Worm (Caenorhabditis elegans): ENCODE measurements around the gene lron-4.
A peak's percentile ranks its signal among the peaks of the same experiment; 100 is the strongest.

lron-4 gene

DNA sequence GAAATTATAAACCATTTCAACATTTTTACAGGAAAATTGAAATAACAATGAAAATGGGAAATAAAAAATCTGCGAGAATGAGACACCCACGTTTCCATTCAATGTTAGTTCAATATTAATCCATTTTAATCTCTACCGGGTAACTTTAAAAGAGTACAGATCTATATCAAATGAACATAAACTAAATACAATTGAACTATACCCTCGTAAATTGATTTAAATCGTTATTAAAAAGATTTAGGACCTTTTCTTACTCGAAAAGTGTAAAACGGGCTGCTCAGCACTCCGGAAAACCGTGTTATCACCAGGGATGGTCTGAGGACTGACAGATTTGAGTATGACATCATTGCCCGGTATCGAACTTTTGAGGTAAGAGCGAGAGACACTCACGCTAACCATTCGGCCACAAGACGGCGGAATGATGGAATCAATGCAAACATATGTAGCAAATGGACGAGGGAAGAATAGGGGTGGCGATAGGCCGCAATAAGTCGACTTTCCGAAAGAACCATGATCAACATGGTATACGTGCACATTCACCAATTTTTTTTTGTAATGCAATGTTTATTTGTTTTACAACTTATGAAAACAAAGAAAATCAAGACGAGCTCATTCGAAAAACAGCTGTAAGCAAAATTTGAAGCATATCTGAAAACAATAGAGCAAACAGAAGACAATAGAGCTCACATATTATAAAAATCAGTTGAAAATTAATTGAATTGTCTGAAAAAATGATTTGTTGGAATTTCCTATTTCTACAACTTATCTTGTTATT lies 4.9 kb downstream of the lron-4 start, which contains the start of the genes chst-1 and C41C4.9 (continued):
- TF ChIP-seq lin-29 (GFP tag; IDR thresholded peaks at IDR 0.05), result peak; percentile 51; the same call in 1 of the 2 replicates
- peak; percentile 67 for TF ChIP-seq dmd-6 (GFP tag; IDR thresholded peaks at IDR 0.05)
- no peak; the same call in none of the 2 replicates for TF ChIP-seq nhr-42 (GFP tag; IDR thresholded peaks at IDR 0.05)
- no peak for TF ChIP-seq ceh-28 (tag; optimal IDR thresholded peaks at IDR 0.05)
- TF ChIP-seq unc-130 (GFP tag; optimal IDR thresholded peaks at IDR 0.05), result peak; percentile 83
- peak; percentile 90 for TF ChIP-seq php-3 (GFP tag; IDR thresholded peaks at IDR 0.05)
- peak; percentile 82 for TF ChIP-seq spr-1 (tag; optimal IDR thresholded peaks at IDR 0.05)
- TF ChIP-seq Y75B8A.6 (GFP tag; IDR thresholded peaks at IDR 0.05), result 0 out of 2 replicates have a peak, but pooled peaks have one; percentile 56
- TF ChIP-seq hlh-30 (tag; optimal IDR thresholded peaks at IDR 0.05; ENCODE audit: insufficient read depth), result peak; percentile 71
- TF ChIP-seq nhr-10 (tag; optimal IDR thresholded peaks at IDR 0.05), result no peak
- TF ChIP-seq lsy-2 (tag; optimal IDR thresholded peaks at IDR 0.05), result peak in 1 of 2 experiments; percentile 59
- peak; percentile 81; the same call in 1 of the 2 replicates for TF ChIP-seq D1046.2 (GFP tag; IDR thresholded peaks at IDR 0.05)
- TF ChIP-seq cey-2 (tag; optimal IDR thresholded peaks at IDR 0.05; ENCODE audit: borderline replicate concordance, insufficient read depth), result no peak
- no peak; the same call in 1 of the 2 replicates for TF ChIP-seq lin-38 (GFP tag; IDR thresholded peaks at IDR 0.05)
- peak; percentile 81 for TF ChIP-seq duxl-1 (tag; optimal IDR thresholded peaks at IDR 0.05; ENCODE audit: poor library complexity)
- peak; percentile 97 for TF ChIP-seq F26F4.8 (GFP tag; conservative IDR thresholded peaks at IDR 0.05)
- TF ChIP-seq hlh-11 (tag; optimal IDR thresholded peaks at IDR 0.05), result peak; percentile 74
- peak; percentile 84 for TF ChIP-seq nhr-102 (tag; optimal IDR thresholded peaks at IDR 0.05)
- peak; percentile 86 for TF ChIP-seq spr-3 (GFP tag; optimal IDR thresholded peaks at IDR 0.05)
- TF ChIP-seq zfp-3 (GFP tag; conservative IDR thresholded peaks at IDR 0.05), result peak; percentile 83
- no peak for TF ChIP-seq egl-27 (tag; optimal IDR thresholded peaks at IDR 0.05)
- no peak for TF ChIP-seq ama-1 (optimal IDR thresholded peaks at IDR 0.05)
- TF ChIP-seq nhr-25 (tag; optimal IDR thresholded peaks at IDR 0.05; ENCODE audit: borderline replicate concordance, insufficient read depth), result peak; percentile 71
- TF ChIP-seq fkh-10 (GFP tag; optimal IDR thresholded peaks at IDR 0.05), result no peak
- TF ChIP-seq snpc-4 (tag; optimal IDR thresholded peaks at IDR 0.05), result peak; percentile 3
- TF ChIP-seq ceh-82 (tag; optimal IDR thresholded peaks at IDR 0.05), result no peak
- TF ChIP-seq lin-13 (GFP tag; optimal IDR thresholded peaks at IDR 0.05), result peak; percentile 40
- TF ChIP-seq F49E8.2 (tag; optimal IDR thresholded peaks at IDR 0.05; ENCODE audit: borderline replicate concordance), result peak; percentile 65
- no peak for TF ChIP-seq R02D3.7 (tag; optimal IDR thresholded peaks at IDR 0.05)
- peak; percentile 49 for TF ChIP-seq zfp-2 (tag; optimal IDR thresholded peaks at IDR 0.05)
- no peak for TF ChIP-seq jun-1 (tag; optimal IDR thresholded peaks at IDR 0.05)
- no peak; the same call in 1 of the 2 replicates for TF ChIP-seq egl-43 (GFP tag; IDR thresholded peaks at IDR 0.05)
- peak; percentile 83 for TF ChIP-seq ctbp-1 (GFP tag; IDR thresholded peaks at IDR 0.05)
- peak; percentile 77 to 84 for TF ChIP-seq daf-16 (GFP tag; optimal IDR thresholded peaks at IDR 0.05)
- peak; percentile 69 for TF ChIP-seq daf-16 (tag; optimal IDR thresholded peaks at IDR 0.05)
- peak; percentile 87 for TF ChIP-seq pha-4 (GFP tag; IDR thresholded peaks at IDR 0.05)
- TF ChIP-seq pha-4 (tag; optimal IDR thresholded peaks at IDR 0.05), result no peak
- TF ChIP-seq daf-8 (GFP tag; IDR thresholded peaks at IDR 0.05), result 0 out of 2 replicates have a peak, but pooled peaks have one; percentile 70
- TF ChIP-seq ZK546.5 (tag; optimal IDR thresholded peaks at IDR 0.05), result no peak
- TF ChIP-seq mxl-3 (GFP tag; optimal IDR thresholded peaks at IDR 0.05), result peak; percentile 82
- peak; percentile 60 for TF ChIP-seq rbr-2 (tag; optimal IDR thresholded peaks at IDR 0.05)
- TF ChIP-seq unc-62 (GFP tag; optimal IDR thresholded peaks at IDR 0.05 in 1 of 2), result peak in 1 of 2 experiments; percentile 89
- no peak for TF ChIP-seq unc-62 (tag; optimal IDR thresholded peaks at IDR 0.05)
- TF ChIP-seq Y5F2A.4 (GFP tag; optimal IDR thresholded peaks at IDR 0.05), result peak; percentile 86
- TF ChIP-seq ztf-7 (tag; optimal IDR thresholded peaks at IDR 0.05), result peak; percentile 60
- TF ChIP-seq ztf-11 (tag; optimal IDR thresholded peaks at IDR 0.05), result no peak
- peak; percentile 84; the same call in 1 of the 2 replicates for TF ChIP-seq Y48G9A.11 (GFP tag; IDR thresholded peaks at IDR 0.05)
- peak; percentile 76 for TF ChIP-seq hmg-1.1 (GFP tag; IDR thresholded peaks at IDR 0.05)
- no peak for TF ChIP-seq ceh-62 (tag; optimal IDR thresholded peaks at IDR 0.05)
